Worm (Caenorhabditis elegans): Measurements from ENCODE around the gene T07D4.2.

T07D4.2 gene

DNA sequence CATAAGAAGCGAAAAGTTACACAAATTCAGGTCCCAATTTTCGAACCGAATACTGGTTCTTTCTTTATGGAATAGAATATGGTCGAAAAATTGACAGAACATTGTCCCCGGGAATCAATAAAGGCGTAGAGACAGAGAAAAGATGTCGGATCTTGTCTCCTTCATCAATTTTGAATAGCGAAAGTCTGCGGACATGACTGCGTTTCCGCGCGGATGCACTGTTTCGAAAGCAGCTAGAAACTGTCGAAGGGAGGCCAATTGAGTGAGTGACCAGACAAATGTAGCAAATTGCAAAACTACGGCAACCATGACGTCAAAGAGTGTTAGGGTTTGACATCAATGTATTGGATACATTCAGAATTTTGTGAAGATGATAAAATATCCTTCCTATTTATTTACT is 17.2 kb downstream of the T07D4.2 start:
- TF ChIP-seq ttx-3 (tag; optimal IDR thresholded peaks at IDR 0.05) (no peak), ceh-24 (tag; optimal IDR thresholded peaks at IDR 0.05) (no peak), nfya-1 (tag; optimal IDR thresholded peaks at IDR 0.05) (no peak), unc-3 (GFP tag; conservative IDR thresholded peaks at IDR 0.05) (no peak), unc-3 (tag; optimal IDR thresholded peaks at IDR 0.05) (no peak), ahr-1 (tag; optimal IDR thresholded peaks at IDR 0.05) (no peak), hlh-15 (tag; optimal IDR thresholded peaks at IDR 0.05) (no peak)

DNA sequence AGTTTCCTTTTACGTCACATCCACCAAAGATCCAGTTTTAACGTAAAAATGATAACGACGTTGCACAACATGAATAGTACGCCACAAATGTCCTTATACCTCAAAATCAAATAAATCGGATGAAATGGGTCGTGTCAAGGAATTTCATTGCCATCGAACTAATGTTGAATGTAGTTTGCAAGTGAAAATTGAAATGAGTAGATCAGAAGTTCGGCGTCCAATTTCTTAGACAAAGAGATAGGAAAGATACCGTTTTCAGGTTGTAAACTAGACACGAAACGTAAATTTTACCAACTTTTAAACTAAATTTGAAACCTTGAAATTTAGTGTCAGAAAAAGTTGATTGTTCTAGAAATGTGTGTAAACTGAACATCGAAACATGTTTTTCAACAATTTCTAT is 18.9 kb downstream of the T07D4.2 start:
- no peak for TF ChIP-seq zip-5 (tag; optimal IDR thresholded peaks at IDR 0.05)
- TF ChIP-seq nhr-232 (tag; optimal IDR thresholded peaks at IDR 0.05): no peak
- no peak for TF ChIP-seq ceh-22 (tag; optimal IDR thresholded peaks at IDR 0.05)
- no peak for TF ChIP-seq elt-4 (tag; optimal IDR thresholded peaks at IDR 0.05)
- TF ChIP-seq eyg-1 (tag; optimal IDR thresholded peaks at IDR 0.05): no peak
- TF ChIP-seq K02D7.2 (tag; optimal IDR thresholded peaks at IDR 0.05): no peak
- no peak for TF ChIP-seq ama-1 (optimal IDR thresholded peaks at IDR 0.05)
- TF ChIP-seq nhr-11 (tag; optimal IDR thresholded peaks at IDR 0.05): no peak
- no peak for TF ChIP-seq ceh-14 (tag; optimal IDR thresholded peaks at IDR 0.05)
- no peak for TF ChIP-seq elt-2 (tag; optimal IDR thresholded peaks at IDR 0.05)
- no peak for TF ChIP-seq ceh-19 (GFP tag; optimal IDR thresholded peaks at IDR 0.05)
- TF ChIP-seq ceh-30 (tag; optimal IDR thresholded peaks at IDR 0.05): no peak
- no peak for TF ChIP-seq gmeb-2 (tag; optimal IDR thresholded peaks at IDR 0.05)
- no peak for TF ChIP-seq tbx-2 (tag; optimal IDR thresholded peaks at IDR 0.05)
- no peak for TF ChIP-seq sdc-2 (tag; optimal IDR thresholded peaks at IDR 0.05)
- no peak for TF ChIP-seq C38D4.7 (GFP tag; optimal IDR thresholded peaks at IDR 0.05)
- no peak for TF ChIP-seq pat-9 (tag; optimal IDR thresholded peaks at IDR 0.05)
- TF ChIP-seq syd-9 (tag; optimal IDR thresholded peaks at IDR 0.05): no peak

DNA sequence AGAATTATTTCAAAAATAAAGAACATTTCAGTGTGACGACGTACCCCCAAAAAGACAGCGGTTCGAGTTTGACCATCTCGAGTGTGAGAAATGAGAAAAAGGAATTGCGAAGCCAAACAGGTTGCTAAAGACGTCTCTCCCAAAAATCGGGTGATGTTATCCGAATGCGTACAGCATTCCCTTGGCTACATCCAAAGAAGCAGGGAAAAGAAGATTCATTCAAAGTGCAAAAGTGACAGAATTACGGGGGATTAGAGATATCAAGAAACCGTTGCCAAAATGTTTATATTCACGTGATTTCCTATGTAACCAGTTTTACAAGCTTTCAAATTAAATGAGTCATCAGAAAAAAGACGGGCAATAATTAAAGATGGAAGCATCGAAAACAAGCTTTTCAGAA is 19.8 kb downstream of the T07D4.2 start:
- TF ChIP-seq unc-55 (GFP tag; optimal IDR thresholded peaks at IDR 0.05): no peak
- TF ChIP-seq ahr-1 (tag; optimal IDR thresholded peaks at IDR 0.05): no peak
- TF ChIP-seq ceh-2 (tag; optimal IDR thresholded peaks at IDR 0.05): no peak
- no peak for TF ChIP-seq unc-3 (GFP tag; conservative IDR thresholded peaks at IDR 0.05)
- no peak for TF ChIP-seq unc-3 (tag; optimal IDR thresholded peaks at IDR 0.05)
- TF ChIP-seq C08G9.2 (tag; optimal IDR thresholded peaks at IDR 0.05): no peak
- no peak for TF ChIP-seq ceh-6 (GFP tag; optimal IDR thresholded peaks at IDR 0.05)
- no peak for TF ChIP-seq ceh-24 (tag; optimal IDR thresholded peaks at IDR 0.05)
- TF ChIP-seq nhr-11 (tag; optimal IDR thresholded peaks at IDR 0.05): no peak
- TF ChIP-seq ceh-22 (tag; optimal IDR thresholded peaks at IDR 0.05): no peak
- no peak for TF ChIP-seq hlh-30 (tag; optimal IDR thresholded peaks at IDR 0.05; ENCODE audit: insufficient read depth)
- no peak for TF ChIP-seq rnt-1 (tag; optimal IDR thresholded peaks at IDR 0.05)
- no peak for TF ChIP-seq hlh-8 (tag; optimal IDR thresholded peaks at IDR 0.05)
- no peak for TF ChIP-seq ets-4 (tag; optimal IDR thresholded peaks at IDR 0.05)
- TF ChIP-seq lin-11 (tag; optimal IDR thresholded peaks at IDR 0.05): no peak

DNA sequence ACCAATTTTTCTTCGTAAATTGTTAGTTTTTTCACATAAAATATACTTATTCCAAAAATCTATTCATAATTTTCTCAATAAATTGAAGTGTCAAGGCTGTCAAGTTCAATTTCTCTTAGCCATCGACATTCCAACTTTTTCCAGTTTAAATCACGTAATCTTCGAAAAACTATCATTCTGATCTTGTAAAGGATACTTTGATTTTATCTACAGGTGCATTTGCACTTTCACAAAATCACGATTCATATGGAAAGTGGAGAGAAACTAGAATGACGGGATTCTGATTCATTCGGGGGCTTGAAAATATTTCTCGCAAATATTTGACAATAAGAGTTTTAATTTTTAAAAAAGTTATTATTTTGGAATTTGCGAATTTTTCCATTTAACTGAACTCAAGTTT is 20.5 kb downstream of the T07D4.2 start:
- TF ChIP-seq zip-5 (tag; optimal IDR thresholded peaks at IDR 0.05) (no peak), elt-4 (tag; optimal IDR thresholded peaks at IDR 0.05) (no peak), T23F11.4 (GFP tag; optimal IDR thresholded peaks at IDR 0.05) (no peak), K09A11.1 (tag; optimal IDR thresholded peaks at IDR 0.05; ENCODE audit: insufficient read depth) (no peak), ceh-9 (tag; optimal IDR thresholded peaks at IDR 0.05) (no peak), pros-1 (tag; optimal IDR thresholded peaks at IDR 0.05) (no peak), eyg-1 (tag; optimal IDR thresholded peaks at IDR 0.05) (no peak)

All from whole organism, late embryonic.